Worm (Caenorhabditis elegans): ENCODE data around the gene soap-1.

DNA sequence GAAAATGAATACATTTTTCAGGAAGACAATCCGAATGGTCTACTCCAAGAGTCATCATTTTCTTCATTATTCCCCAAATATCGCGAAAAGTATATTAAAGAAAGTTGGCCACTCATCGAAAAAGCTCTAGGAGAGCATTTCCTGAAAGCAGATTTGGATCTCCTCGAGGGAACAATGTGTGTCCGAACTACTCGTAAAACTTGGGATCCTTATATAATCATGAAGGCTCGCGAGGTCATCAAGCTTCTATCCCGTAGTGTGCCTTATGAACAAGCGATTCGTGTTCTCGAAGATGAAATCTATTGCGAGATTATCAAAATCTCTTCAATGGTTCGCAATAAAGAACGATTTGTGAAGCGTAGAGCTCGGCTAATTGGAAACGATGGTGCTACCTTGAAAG lies 16.8 kb upstream of the soap-1 start:
- TF ChIP-seq skn-1 (tag; optimal IDR thresholded peaks at IDR 0.05) (no peak), nhr-84 (tag; optimal IDR thresholded peaks at IDR 0.05) (no peak), dpl-1 (GFP tag; optimal IDR thresholded peaks at IDR 0.05) (no peak), nhr-20 (tag; optimal IDR thresholded peaks at IDR 0.05) (no peak), unc-62 (GFP tag; optimal IDR thresholded peaks at IDR 0.05) (no peak), lir-3 (tag; optimal IDR thresholded peaks at IDR 0.05; ENCODE audit: poor library complexity) (no peak), fkh-8 (tag; optimal IDR thresholded peaks at IDR 0.05) (no peak), elt-3 (tag; optimal IDR thresholded peaks at IDR 0.05) (no peak), elt-2 (tag; optimal IDR thresholded peaks at IDR 0.05) (no peak), lin-39 (tag; optimal IDR thresholded peaks at IDR 0.05) (no peak), ama-1 (optimal IDR thresholded peaks at IDR 0.05) (no peak), ceh-8 (GFP tag; optimal IDR thresholded peaks at IDR 0.05) (no peak), mdl-1 (tag; optimal IDR thresholded peaks at IDR 0.05) (no peak), C34B4.2 (tag; optimal IDR thresholded peaks at IDR 0.05) (no peak)
